Fruit fly (Drosophila melanogaster) whole organism, embryonic: Measurements from ENCODE around the gene Rab26.
A peak's percentile ranks its signal among the peaks of the same experiment; 100 is the strongest.

Experiments
- Atf6 ChIP-seq: fragments of 200-800 bp; sonication (Bioruptor generic); IDR thresholded peaks from 2 replicates; pipeline ENCODE4 v1.3.6; 2022; ENCODE audit warnings: missing biosample characterization, missing genetic modification characterization
- B-H2 ChIP-seq: fragments of 200-800 bp; sonication (Bioruptor generic); optimal IDR thresholded peaks from 2 replicates; lab custom pipeline; 2018; ENCODE audit warnings: missing biosample characterization, mild to moderate bottlenecking, missing genetic modification characterization
- CG10274 ChIP-seq: fragments of 200-800 bp; sonication (Bioruptor generic); optimal IDR thresholded peaks from 3 replicates; lab custom pipeline; 2017; ENCODE audit warnings: missing biosample characterization, mild to moderate bottlenecking, missing genetic modification characterization
- CG10431 ChIP-seq: fragments of 200-800 bp; sonication (Bioruptor generic); optimal IDR thresholded peaks from 3 replicates; lab custom pipeline; 2018; ENCODE audit warnings: missing biosample characterization, mild to moderate bottlenecking, missing genetic modification characterization
- CG11085 ChIP-seq: fragments of 200-800 bp; sonication (Bioruptor generic); IDR thresholded peaks from 2 replicates; pipeline ENCODE4 v1.3.6; 2022; ENCODE audit warnings: missing biosample characterization, missing genetic modification characterization
- CG11695 ChIP-seq: fragments of 200-800 bp; sonication (Bioruptor generic); IDR thresholded peaks from 3 replicates; pipeline ENCODE4 v1.3.6; 2022; ENCODE audit warnings: missing biosample characterization, missing genetic modification characterization
- CG12744 ChIP-seq: fragments of 200-800 bp; sonication (Bioruptor generic); optimal IDR thresholded peaks from 2 replicates; lab custom pipeline; 2016; ENCODE audit warnings: missing biosample characterization, missing genetic modification characterization
- CG15011 ChIP-seq: fragments of 200-800 bp; sonication (Bioruptor generic); optimal IDR thresholded peaks from 3 replicates; lab custom pipeline; 2018; ENCODE audit warnings: missing biosample characterization, mild to moderate bottlenecking, missing genetic modification characterization
- CG15269 ChIP-seq: fragments of 200-800 bp; sonication (Bioruptor generic); optimal IDR thresholded peaks from 2 replicates; lab custom pipeline; 2018; ENCODE audit warnings: missing biosample characterization, mild to moderate bottlenecking, missing genetic modification characterization, moderate library complexity
- CG17912 ChIP-seq: fragments of 200-800 bp; sonication (Bioruptor generic); optimal IDR thresholded peaks from 2 replicates; lab custom pipeline; 2018; ENCODE audit warnings: missing biosample characterization, mild to moderate bottlenecking, missing genetic modification characterization
- CG1792 ChIP-seq: fragments of 200-800 bp; sonication (Bioruptor generic); optimal IDR thresholded peaks from 2 replicates; lab custom pipeline; 2016; ENCODE audit warnings: missing biosample characterization, missing genetic modification characterization
- CG2678 ChIP-seq: fragments of 200-800 bp; sonication (Bioruptor generic); optimal IDR thresholded peaks from 3 replicates; lab custom pipeline; 2019; ENCODE audit warnings: missing biosample characterization, mild to moderate bottlenecking, missing genetic modification characterization, moderate library complexity
- CG4424 ChIP-seq: fragments of 200-800 bp; sonication (Bioruptor generic); optimal IDR thresholded peaks from 3 replicates; lab custom pipeline; 2016; ENCODE audit warnings: missing biosample characterization, missing genetic modification characterization
- CG6254 ChIP-seq: fragments of 200-800 bp; sonication (Bioruptor generic); optimal IDR thresholded peaks from 3 replicates; lab custom pipeline; 2017; ENCODE audit warnings: mild to moderate bottlenecking, missing biosample characterization, missing genetic modification reagents, missing genetic modification characterization
- CG6813 ChIP-seq: fragments of 200-800 bp; sonication (Bioruptor generic); optimal IDR thresholded peaks from 2 replicates; lab custom pipeline; 2017; ENCODE audit warnings: missing biosample characterization, missing genetic modification characterization, mild to moderate bottlenecking, moderate library complexity, missing genetic modification reagents
- CG7357 ChIP-seq: fragments of 200-800 bp; sonication (Bioruptor generic); IDR thresholded peaks from 3 replicates; pipeline ENCODE4 v1.3.6; 2022; ENCODE audit warnings: missing biosample characterization, missing genetic modification characterization
- CG7839 ChIP-seq: fragments of 200-800 bp; sonication (Bioruptor generic); optimal IDR thresholded peaks from 3 replicates; lab custom pipeline; 2018; ENCODE audit warnings: missing biosample characterization, mild to moderate bottlenecking, missing genetic modification characterization, moderate library complexity
- CG7928 ChIP-seq: fragments of 200-800 bp; sonication (Bioruptor generic); optimal IDR thresholded peaks from 2 replicates; lab custom pipeline; 2017; ENCODE audit warnings: missing biosample characterization, mild to moderate bottlenecking, missing genetic modification characterization
- CG9609 ChIP-seq: fragments of 200-800 bp; sonication (Bioruptor generic); optimal IDR thresholded peaks from 3 replicates; lab custom pipeline; 2016; ENCODE audit warnings: missing biosample characterization, missing genetic modification characterization
- CoRest ChIP-seq: fragments of 200-800 bp; sonication (Bioruptor generic); optimal IDR thresholded peaks from 3 replicates; lab custom pipeline; 2018; ENCODE audit warnings: missing biosample characterization, mild to moderate bottlenecking, missing genetic modification characterization, moderate library complexity
- CrebB ChIP-seq: fragments of 200-800 bp; sonication (Bioruptor generic); optimal IDR thresholded peaks from 3 replicates; lab custom pipeline; 2018; ENCODE audit warnings: missing biosample characterization, mild to moderate bottlenecking, missing genetic modification characterization
- Deaf1 ChIP-seq: fragments of 200-800 bp; optimal IDR thresholded peaks from 3 replicates; lab custom pipeline; 2019; ENCODE audit warnings: missing biosample characterization, mild to moderate bottlenecking, missing genetic modification characterization, moderate library complexity
- Doc2 ChIP-seq: fragments of 200-800 bp; sonication (Bioruptor generic); IDR thresholded peaks from 2 replicates; pipeline ENCODE4 v1.3.6; 2022; ENCODE audit warnings: missing biosample characterization, missing genetic modification characterization
- Ets65A ChIP-seq: fragments of 200-800 bp; sonication (Bioruptor generic); peaks from one replicate; lab custom pipeline; 2016; ENCODE audit warnings: missing biosample characterization, missing genetic modification characterization
- Hmr ChIP-seq: fragments of 200-800 bp; sonication (Bioruptor generic); optimal IDR thresholded peaks from 3 replicates; lab custom pipeline; 2017; ENCODE audit warnings: mild to moderate bottlenecking, missing biosample characterization, missing genetic modification reagents, missing genetic modification characterization
- Hr3 ChIP-seq: fragments of 200-800 bp; sonication (Bioruptor generic); optimal IDR thresholded peaks from 3 replicates; lab custom pipeline; 2016; ENCODE audit warnings: missing biosample characterization, missing genetic modification characterization
- Hr51 ChIP-seq, 2 experiments: fragments of 200-800 bp; sonication (Bioruptor generic); optimal IDR thresholded peaks; 2 replicates in 1 of 2; 3 replicates in 1 of 2; lab custom pipeline; 2016 to 2018; ENCODE audit warnings: missing biosample characterization in 2 of 2, missing genetic modification characterization in 2 of 2, mild to moderate bottlenecking in 1 of 2, moderate library complexity in 1 of 2
- Meics ChIP-seq: fragments of 200-800 bp; sonication (Bioruptor generic); optimal IDR thresholded peaks from 2 replicates; lab custom pipeline; 2017; ENCODE audit warnings: missing biosample characterization, mild to moderate bottlenecking, missing genetic modification characterization
- Myb ChIP-seq: fragments of 200-800 bp; sonication (Bioruptor generic); optimal IDR thresholded peaks from 2 replicates; lab custom pipeline; 2016; ENCODE audit warnings: missing biosample characterization, missing genetic modification characterization
- Tbp ChIP-seq: fragments of >200 bp; optimal IDR thresholded peaks from 2 replicates; lab custom pipeline; 2018; ENCODE audit warnings: missing biosample characterization, missing genetic modification characterization
- caup ChIP-seq: fragments of 200-800 bp; sonication (Bioruptor generic); optimal IDR thresholded peaks from 3 replicates; lab custom pipeline; 2017; ENCODE audit warnings: missing biosample characterization, mild to moderate bottlenecking, missing genetic modification characterization, moderate library complexity; ENCODE audit not compliant: severe bottlenecking
- cg ChIP-seq: fragments of 200-800 bp; sonication (Bioruptor generic); optimal IDR thresholded peaks from 3 replicates; lab custom pipeline; 2019; ENCODE audit warnings: missing biosample characterization, mild to moderate bottlenecking, missing genetic modification characterization, moderate library complexity
- corto ChIP-seq: fragments of 200-800 bp; sonication (Bioruptor generic); optimal IDR thresholded peaks from 2 replicates; lab custom pipeline; 2016; ENCODE audit warnings: missing biosample characterization, mild to moderate bottlenecking, missing genetic modification characterization, moderate library complexity
- croc ChIP-seq: fragments of 200-800 bp; sonication (Bioruptor generic); conservative IDR thresholded peaks from 3 replicates; pipeline ENCODE4 v1.3.6; 2022; ENCODE audit warnings: missing biosample characterization, missing genetic modification characterization
- dati ChIP-seq: fragments of 200-800 bp; sonication (Bioruptor generic); IDR thresholded peaks from 2 replicates; pipeline ENCODE4 v1.3.6; 2022; ENCODE audit warnings: missing biosample characterization, missing genetic modification characterization
- fd102C ChIP-seq: fragments of 200-800 bp; sonication (Bioruptor generic); optimal IDR thresholded peaks from 2 replicates; lab custom pipeline; 2018; ENCODE audit warnings: missing biosample characterization, mild to moderate bottlenecking, missing genetic modification characterization, moderate library complexity
- ftz-f1 ChIP-seq: fragments of 200-800 bp; sonication (Bioruptor generic); optimal IDR thresholded peaks from 2 replicates; lab custom pipeline; 2016; ENCODE audit warnings: missing biosample characterization, missing genetic modification characterization
- grau ChIP-seq: fragments of 200-800 bp; optimal IDR thresholded peaks from 3 replicates; lab custom pipeline; 2019; ENCODE audit warnings: missing biosample characterization, mild to moderate bottlenecking, missing genetic modification characterization, moderate library complexity
- gt ChIP-seq: fragments of 200-800 bp; sonication (Bioruptor generic); IDR thresholded peaks from 2 replicates; pipeline ENCODE4 v1.3.6; 2022; ENCODE audit warnings: missing biosample characterization, missing genetic modification characterization
- her ChIP-seq: fragments of 200-800 bp; sonication (Bioruptor generic); optimal IDR thresholded peaks from 2 replicates; lab custom pipeline; 2016; ENCODE audit warnings: missing biosample characterization, missing genetic modification characterization
- ind ChIP-seq: fragments of 200-800 bp; sonication (Bioruptor generic); optimal IDR thresholded peaks from 3 replicates; lab custom pipeline; 2016; ENCODE audit warnings: missing biosample characterization, missing genetic modification characterization
- lab ChIP-seq: fragments of 200-800 bp; sonication (Bioruptor generic); optimal IDR thresholded peaks from 3 replicates; lab custom pipeline; 2017; ENCODE audit warnings: missing biosample characterization, missing genetic modification characterization, mild to moderate bottlenecking, moderate library complexity, missing genetic modification reagents
- row ChIP-seq: fragments of 200-800 bp; sonication (Bioruptor generic); IDR thresholded peaks from 3 replicates; pipeline ENCODE4 v1.3.6; 2022; ENCODE audit warnings: missing biosample characterization, missing genetic modification characterization
- sisA ChIP-seq: fragments of 200-800 bp; sonication (Bioruptor generic); IDR thresholded peaks from 2 replicates; pipeline ENCODE4 v1.3.6; 2022; ENCODE audit warnings: missing biosample characterization, missing genetic modification characterization
- slbo ChIP-seq: fragments of 200-800 bp; sonication (Bioruptor generic); IDR thresholded peaks from 2 replicates; pipeline ENCODE4 v1.3.6; 2022; ENCODE audit warnings: missing biosample characterization, missing genetic modification characterization
- sug ChIP-seq: fragments of 200-800 bp; optimal IDR thresholded peaks from 2 replicates; lab custom pipeline; 2019; ENCODE audit warnings: missing biosample characterization, mild to moderate bottlenecking, missing genetic modification characterization, moderate library complexity
- trh ChIP-seq: fragments of 200-800 bp; sonication (Bioruptor generic); optimal IDR thresholded peaks from 2 replicates; lab custom pipeline; 2016; ENCODE audit warnings: missing biosample characterization, missing genetic modification characterization
- tx ChIP-seq: fragments of 200-800 bp; sonication (Bioruptor generic); optimal IDR thresholded peaks from 2 replicates; lab custom pipeline; 2016; ENCODE audit warnings: missing biosample characterization, missing genetic modification characterization
- wdn ChIP-seq: fragments of 200-800 bp; sonication (Bioruptor generic); IDR thresholded peaks from 2 replicates; pipeline ENCODE4 v1.3.6; 2022; ENCODE audit warnings: missing biosample characterization, missing genetic modification characterization

Gene Rab26

dm6 chr3L:21382158-21382610 is 63.6 kb downstream of the Rab26 start, which contains the start of gene rgn (continued):
- TF ChIP-seq CG15011 (GFP tag; lab: Kevin White, UChicago) (peak; percentile 57), CG7357 (GFP tag; lab: Robert Waterston, UW) (peak; percentile 52; the same call in 1 of the 3 replicates), CG7928 (GFP tag; lab: Kevin White, UChicago) (peak; percentile 56), Myb (GFP tag; lab: Kevin White, UChicago) (peak; percentile 70), CG9609 (GFP tag; lab: Kevin White, UChicago) (peak; percentile 70), Doc2 (GFP tag; lab: Robert Waterston, UW) (no peak), CG11695 (GFP tag; lab: Robert Waterston, UW) (peak; percentile 77), CG11085 (GFP tag; lab: Robert Waterston, UW) (peak; percentile 48; the same call in 1 of the 2 replicates), CG6813 (GFP tag; lab: Kevin White, UChicago) (peak; percentile 43), corto (no peak)

- TF ChIP-seq sisA (GFP tag; lab: Robert Waterston, UW) (no peak), croc (GFP tag; lab: Robert Waterston, UW) (no peak), CG4424 (GFP tag; lab: Kevin White, UChicago) (no peak), CG10274 (GFP tag; lab: Kevin White, UChicago) (no peak), CG17912 (no peak), Tbp (no peak), Hr3 (no peak), trh (no peak), row (peak; percentile 8; the same call in 1 of the 3 replicates), her (GFP tag; lab: Kevin White, UChicago) (no peak), CG15269 (tag; lab: Kevin White, UChicago) (peak; percentile 8), Deaf1 (tag; lab: Kevin White, UChicago) (peak; percentile 10), Hmr (GFP tag; lab: Kevin White, UChicago) (peak; percentile 20), B-H2 (GFP tag; lab: Kevin White, UChicago) (no peak), Doc2 (GFP tag; lab: Robert Waterston, UW) (no peak), cg (GFP tag; lab: Kevin White, UChicago) (no peak), caup (GFP tag; lab: Kevin White, UChicago) (no peak), lab (GFP tag; lab: Kevin White, UChicago) (peak; percentile 32), CG7839 (tag; lab: Kevin White, UChicago) (peak; percentile 44), CG6254 (GFP tag; lab: Kevin White, UChicago) (no peak), Ets65A (GFP tag; lab: Kevin White, UChicago) (no peak), Hr51 (GFP tag; optimal IDR thresholded peaks at IDR 0.05; lab: Kevin White, UChicago) (peak in 1 of 2 experiments; percentile 39), Atf6 (GFP tag; lab: Robert Waterston, UW) (no peak), CG2678 (tag; lab: Kevin White, UChicago) (peak; percentile 67), CG12744 (GFP tag; lab: Kevin White, UChicago) (no peak), CG10431 (GFP tag; lab: Kevin White, UChicago) (no peak), Meics (GFP tag; lab: Kevin White, UChicago) (peak; percentile 59), tx (GFP tag; lab: Kevin White, UChicago) (no peak), gt (no peak), dati (GFP tag; lab: Robert Waterston, UW) (no peak), CrebB (tag; lab: Kevin White, UChicago) (no peak), sug (peak; percentile 16), fd102C (no peak), slbo (GFP tag; lab: Robert Waterston, UW) (0 out of 2 replicates have a peak, but pooled peaks have one; percentile 15), CoRest (peak; percentile 22), ind (no peak), wdn (GFP tag; lab: Robert Waterston, UW) (no peak), grau (tag; lab: Kevin White, UChicago) (peak; percentile 52), CG1792 (GFP tag; lab: Kevin White, UChicago) (no peak), ftz-f1 (GFP tag; lab: Kevin White, UChicago) (no peak)
These were observed 64.9 kb downstream of the Rab26 start for dm6 chr3L:21383440-21383839.
